Worm (Caenorhabditis elegans): ENCODE results near the gene atic-1.

DNA sequence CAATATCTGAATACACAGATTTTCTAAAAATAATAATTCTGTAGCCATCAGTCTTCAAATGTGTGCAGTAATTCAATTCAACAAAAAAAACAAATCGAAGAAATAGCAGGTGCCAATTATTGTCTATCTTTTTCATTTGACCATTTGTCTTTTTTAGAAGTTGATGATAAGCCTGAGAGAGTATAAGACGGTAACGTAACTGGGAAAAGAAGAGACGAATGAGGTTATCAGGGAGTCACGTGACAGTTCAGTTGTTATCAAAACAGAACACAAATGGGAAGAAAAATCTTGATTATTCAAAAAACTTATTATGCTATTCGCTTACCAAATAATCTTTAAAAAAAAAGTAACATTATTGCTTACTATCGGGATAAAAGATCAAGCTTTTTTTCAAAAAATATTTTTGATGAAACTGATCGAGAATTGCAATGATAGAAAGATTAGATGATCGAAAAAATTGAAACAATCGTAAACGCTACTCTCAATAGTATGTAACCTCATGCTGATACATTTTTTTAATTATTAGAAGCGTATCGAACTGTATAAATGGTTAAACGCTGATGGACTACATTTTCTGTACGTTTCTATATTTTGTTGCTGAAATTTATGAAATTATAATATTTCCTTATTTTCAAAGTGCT lies 37.4 kb upstream of the atic-1 start:
- TF ChIP-seq lsy-2 (tag; optimal IDR thresholded peaks at IDR 0.05) (no peak), lin-13 (GFP tag; optimal IDR thresholded peaks at IDR 0.05) (no peak), mdl-1 (tag; optimal IDR thresholded peaks at IDR 0.05) (no peak), xbp-1 (tag; optimal IDR thresholded peaks at IDR 0.05) (no peak), lin-35 (GFP tag; optimal IDR thresholded peaks at IDR 0.05) (peak in 1 of 2 experiments; percentile 42), rnt-1 (tag; optimal IDR thresholded peaks at IDR 0.05) (no peak), swsn-7 (tag; optimal IDR thresholded peaks at IDR 0.05) (no peak), sptf-1 (tag; optimal IDR thresholded peaks at IDR 0.05) (no peak), grh-1 (GFP tag; IDR thresholded peaks at IDR 0.05) (no peak), fos-1 (tag; optimal IDR thresholded peaks at IDR 0.05) (no peak)

Data from whole organism, L1 larva.